Fruit fly (Drosophila melanogaster) whole organism, embryonic: ENCODE results near the gene Df31.

ENCODE experiments used
- B-H1 ChIP-seq: fragments of 200-800 bp; sonication (Bioruptor generic); IDR thresholded peaks from 3 replicates; pipeline ENCODE4 v1.3.6; 2022; ENCODE audit warnings: missing biosample characterization, missing genetic modification characterization
- Bgb ChIP-seq: fragments of 200-800 bp; sonication (Bioruptor generic); IDR thresholded peaks from 2 replicates; pipeline ENCODE4 v1.3.6; 2022; ENCODE audit warnings: missing biosample characterization, missing genetic modification characterization; ENCODE audit not compliant: partially characterized antibody
- Blimp-1 ChIP-seq: fragments of 200-800 bp; sonication (Bioruptor generic); optimal IDR thresholded peaks from 3 replicates; lab custom pipeline; 2018; ENCODE audit warnings: missing biosample characterization, missing genetic modification characterization, mild to moderate bottlenecking, moderate library complexity, missing genetic modification reagents
- CG10366 ChIP-seq: fragments of 200-800 bp; sonication (Bioruptor generic); IDR thresholded peaks from 2 replicates; pipeline ENCODE4 v1.3.6; 2022; ENCODE audit warnings: missing biosample characterization, missing genetic modification characterization
- CG10543 ChIP-seq: fragments of 200-800 bp; sonication (Bioruptor generic); optimal IDR thresholded peaks from 3 replicates; lab custom pipeline; 2017; ENCODE audit warnings: missing biosample characterization, mild to moderate bottlenecking, missing genetic modification characterization, moderate library complexity
- CG10565 ChIP-seq: fragments of 200-800 bp; sonication (Bioruptor generic); optimal IDR thresholded peaks from 3 replicates; lab custom pipeline; 2016; ENCODE audit warnings: missing biosample characterization, mild to moderate bottlenecking, missing genetic modification characterization
- CG11085 ChIP-seq: fragments of 200-800 bp; sonication (Bioruptor generic); IDR thresholded peaks from 2 replicates; pipeline ENCODE4 v1.3.6; 2022; ENCODE audit warnings: missing biosample characterization, missing genetic modification characterization
- CG13287 ChIP-seq: fragments of 200-800 bp; sonication (Bioruptor generic); IDR thresholded peaks from 2 replicates; pipeline ENCODE4 v1.3.6; 2022; ENCODE audit warnings: missing biosample characterization, missing genetic modification characterization; ENCODE audit not compliant: partially characterized antibody
- CG13424 ChIP-seq: fragments of 200-800 bp; sonication (Bioruptor generic); optimal IDR thresholded peaks from 2 replicates; lab custom pipeline; 2019; ENCODE audit warnings: missing biosample characterization, mild to moderate bottlenecking, missing genetic modification characterization, moderate library complexity
- CG15696 ChIP-seq: fragments of 200-800 bp; sonication (Bioruptor generic); optimal IDR thresholded peaks from 2 replicates; lab custom pipeline; 2019; ENCODE audit warnings: missing biosample characterization, mild to moderate bottlenecking, missing genetic modification characterization, moderate library complexity
- CG32772 ChIP-seq: fragments of 200-800 bp; sonication (Bioruptor generic); IDR thresholded peaks from 2 replicates; pipeline ENCODE4 v1.3.6; 2022; ENCODE audit warnings: missing biosample characterization, missing genetic modification characterization
- CG33213 ChIP-seq: fragments of 200-800 bp; sonication (Bioruptor generic); optimal IDR thresholded peaks from 3 replicates; lab custom pipeline; 2016; ENCODE audit warnings: missing biosample characterization, missing genetic modification characterization
- CG42726 ChIP-seq: fragments of 200-800 bp; sonication (Bioruptor generic); IDR thresholded peaks from 2 replicates; pipeline ENCODE4 v1.3.6; 2022; ENCODE audit warnings: missing biosample characterization, missing genetic modification characterization; ENCODE audit not compliant: partially characterized antibody
- CG6765 ChIP-seq: fragments of 200-800 bp; sonication (Bioruptor generic); optimal IDR thresholded peaks from 3 replicates; lab custom pipeline; 2017; ENCODE audit warnings: missing biosample characterization, mild to moderate bottlenecking, missing genetic modification characterization
- CG7556 ChIP-seq: fragments of 200-800 bp; sonication (Bioruptor generic); optimal IDR thresholded peaks from 2 replicates; lab custom pipeline; 2017; ENCODE audit warnings: missing biosample characterization, mild to moderate bottlenecking, missing genetic modification characterization
- CG8478 ChIP-seq: fragments of >200 bp; optimal IDR thresholded peaks from 2 replicates; lab custom pipeline; 2018
- Dek ChIP-seq: fragments of 200-800 bp; sonication (Bioruptor generic); optimal IDR thresholded peaks from 3 replicates; lab custom pipeline; 2019; ENCODE audit warnings: missing biosample characterization, mild to moderate bottlenecking, missing genetic modification characterization, moderate library complexity
- Drgx ChIP-seq: fragments of 200-800 bp; sonication (Bioruptor generic); IDR thresholded peaks from 2 replicates; pipeline ENCODE4 v1.3.6; 2022; ENCODE audit warnings: missing biosample characterization, missing genetic modification characterization
- Hr39 ChIP-seq: fragments of >200 bp; optimal IDR thresholded peaks from 2 replicates; lab custom pipeline; 2017
- Hsf ChIP-seq: fragments of 200-800 bp; sonication (Bioruptor generic); optimal IDR thresholded peaks from 3 replicates; lab custom pipeline; 2016; ENCODE audit warnings: missing biosample characterization, missing genetic modification characterization
- Lhr ChIP-seq: fragments of 200-800 bp; sonication (Bioruptor generic); optimal IDR thresholded peaks from 3 replicates; lab custom pipeline; 2017; ENCODE audit warnings: mild to moderate bottlenecking, missing biosample characterization, missing genetic modification reagents, missing genetic modification characterization
- Lpt ChIP-seq: fragments of >200 bp; optimal IDR thresholded peaks from 2 replicates; lab custom pipeline; 2018; ENCODE audit warnings: missing biosample characterization, missing genetic modification characterization
- Neu2 ChIP-seq: fragments of 200-800 bp; sonication (Bioruptor generic); optimal IDR thresholded peaks from 3 replicates; lab custom pipeline; 2016; ENCODE audit warnings: missing biosample characterization, missing genetic modification characterization, borderline replicate concordance
- Nf-YB ChIP-seq: fragments of 200-800 bp; sonication (Bioruptor generic); optimal IDR thresholded peaks from 3 replicates; lab custom pipeline; 2019; ENCODE audit warnings: missing biosample characterization, mild to moderate bottlenecking, missing genetic modification characterization, moderate library complexity
- aop ChIP-seq: fragments of 200-800 bp; sonication (Bioruptor generic); IDR thresholded peaks from 2 replicates; pipeline ENCODE4 v1.3.6; 2022; ENCODE audit warnings: missing biosample characterization, missing genetic modification characterization
- ash1 ChIP-seq: fragments of 200-800 bp; sonication (Bioruptor generic); optimal IDR thresholded peaks from 2 replicates; lab custom pipeline; 2018; ENCODE audit warnings: missing biosample characterization, mild to moderate bottlenecking, missing genetic modification characterization
- bcd ChIP-seq: fragments of 200-800 bp; sonication (Bioruptor generic); optimal IDR thresholded peaks from 2 replicates; lab custom pipeline; 2017; ENCODE audit warnings: missing biosample characterization, mild to moderate bottlenecking, missing genetic modification characterization
- crc ChIP-seq: fragments of 200-800 bp; sonication (Bioruptor generic); optimal IDR thresholded peaks from 2 replicates; lab custom pipeline; 2016; ENCODE audit warnings: missing biosample characterization, missing genetic modification characterization
- crp ChIP-seq, 2 experiments: fragments of 200-800 bp; sonication (Bioruptor generic); optimal IDR thresholded peaks; 2 replicates in 1 of 2; 3 replicates in 1 of 2; lab custom pipeline; 2017; ENCODE audit warnings: missing biosample characterization in 2 of 2, missing genetic modification characterization in 2 of 2, mild to moderate bottlenecking in 1 of 2, moderate library complexity in 1 of 2
- dan ChIP-seq: fragments of 200-800 bp; sonication (Bioruptor generic); IDR thresholded peaks from 2 replicates; pipeline ENCODE4 v1.3.6; 2022; ENCODE audit warnings: missing biosample characterization, missing genetic modification characterization
- dimm ChIP-seq: fragments of 200-800 bp; sonication (Bioruptor generic); IDR thresholded peaks from 2 replicates; pipeline ENCODE4 v1.3.6; 2022; ENCODE audit warnings: missing biosample characterization, missing genetic modification characterization
- dpn ChIP-seq, 2 experiments: fragments of 200-800 bp; sonication (Bioruptor generic); optimal IDR thresholded peaks; 3 replicates each; lab custom pipeline; 2016; ENCODE audit warnings: missing biosample characterization in 2 of 2, missing genetic modification characterization in 2 of 2
- gce ChIP-seq: fragments of 200-800 bp; sonication (Bioruptor generic); IDR thresholded peaks from 3 replicates; pipeline ENCODE4 v1.3.6; 2022; ENCODE audit warnings: missing biosample characterization, missing genetic modification characterization
- grn ChIP-seq: fragments of 200-800 bp; sonication (Bioruptor generic); optimal IDR thresholded peaks from 3 replicates; lab custom pipeline; 2017; ENCODE audit warnings: missing biosample characterization, missing genetic modification characterization
- gt ChIP-seq: fragments of 200-800 bp; sonication (Bioruptor generic); IDR thresholded peaks from 2 replicates; pipeline ENCODE4 v1.3.6; 2022; ENCODE audit warnings: missing biosample characterization, missing genetic modification characterization
- jumu ChIP-seq: fragments of 200-800 bp; sonication (Bioruptor generic); optimal IDR thresholded peaks from 3 replicates; lab custom pipeline; 2016; ENCODE audit warnings: missing biosample characterization, missing genetic modification characterization
- pfk ChIP-seq: fragments of 200-800 bp; sonication (Bioruptor generic); optimal IDR thresholded peaks from 2 replicates; lab custom pipeline; 2018; ENCODE audit warnings: missing biosample characterization, mild to moderate bottlenecking, missing genetic modification characterization, moderate library complexity
- pnt ChIP-seq: fragments of 200-800 bp; sonication (Bioruptor generic); optimal IDR thresholded peaks from 3 replicates; lab custom pipeline; 2016; ENCODE audit warnings: missing biosample characterization, missing genetic modification characterization
- psq ChIP-seq: fragments of 200-800 bp; sonication (Bioruptor generic); optimal IDR thresholded peaks from 2 replicates; lab custom pipeline; 2017; ENCODE audit warnings: missing biosample characterization, missing genetic modification characterization
- sd ChIP-seq: fragments of 200-800 bp; sonication (Bioruptor generic); optimal IDR thresholded peaks from 3 replicates; lab custom pipeline; 2018; ENCODE audit warnings: missing biosample characterization, mild to moderate bottlenecking, missing genetic modification characterization, moderate library complexity
- slbo ChIP-seq: fragments of 200-800 bp; sonication (Bioruptor generic); IDR thresholded peaks from 2 replicates; pipeline ENCODE4 v1.3.6; 2022; ENCODE audit warnings: missing biosample characterization, missing genetic modification characterization
- ssp ChIP-seq: fragments of 200-800 bp; sonication (Bioruptor generic); IDR thresholded peaks from 2 replicates; pipeline ENCODE4 v1.3.6; 2022; ENCODE audit warnings: missing biosample characterization, missing genetic modification characterization
- sug ChIP-seq: fragments of 200-800 bp; optimal IDR thresholded peaks from 2 replicates; lab custom pipeline; 2019; ENCODE audit warnings: missing biosample characterization, mild to moderate bottlenecking, missing genetic modification characterization, moderate library complexity
- tio ChIP-seq: fragments of 200-800 bp; sonication (Bioruptor generic); optimal IDR thresholded peaks from 2 replicates; lab custom pipeline; 2017; ENCODE audit warnings: missing biosample characterization, missing genetic modification characterization, inconsistent platforms
- tup ChIP-seq: fragments of 200-800 bp; sonication (Bioruptor generic); optimal IDR thresholded peaks from 2 replicates; lab custom pipeline; 2016; ENCODE audit warnings: missing biosample characterization, mild to moderate bottlenecking, missing genetic modification characterization, moderate library complexity
- usp ChIP-seq: fragments of >200 bp; optimal IDR thresholded peaks from 2 replicates; lab custom pipeline; 2017; ENCODE audit warnings: missing biosample characterization, missing genetic modification characterization
- vfl ChIP-seq: fragments of 200-800 bp; sonication (Bioruptor generic); optimal IDR thresholded peaks from 2 replicates; lab custom pipeline; 2016; ENCODE audit warnings: missing biosample characterization, missing genetic modification characterization
- zf30C ChIP-seq: fragments of 200-800 bp; sonication (Bioruptor generic); optimal IDR thresholded peaks from 3 replicates; lab custom pipeline; 2018; ENCODE audit warnings: missing biosample characterization, mild to moderate bottlenecking, missing genetic modification characterization

Gene Df31

dm6 chr2L:21623685-21624471, 5.9 kb downstream of the Df31 start, which contains the start of gene CG2201 (continued):
- TF ChIP-seq CG10366 (GFP tag; lab: Robert Waterston, UW) (peak; percentile 43; the same call in 1 of the 2 replicates), usp (no peak), dan (GFP tag; lab: Robert Waterston, UW) (no peak), CG15696 (tag; lab: Kevin White, UChicago) (peak; percentile 9), CG42726 (GFP tag; lab: Robert Waterston, UW) (no peak), CG6765 (GFP tag; lab: Kevin White, UChicago) (peak; percentile 68), CG10565 (no peak), dpn (GFP tag; optimal IDR thresholded peaks at IDR 0.05; lab: Kevin White, UChicago) (peak in 1 of 2 experiments; percentile 32), Hsf (peak; percentile 25), pfk (GFP tag; lab: Kevin White, UChicago) (no peak), sug (tag; lab: Kevin White, UChicago) (no peak), Blimp-1 (GFP tag; lab: Kevin White, UChicago) (peak; percentile 43), pnt (no peak), aop (GFP tag; lab: Robert Waterston, UW) (no peak), vfl (GFP tag; lab: Kevin White, UChicago) (no peak), ash1 (GFP tag; lab: Kevin White, UChicago) (no peak), CG32772 (GFP tag; lab: Robert Waterston, UW) (peak; percentile 15; the same call in 1 of the 2 replicates), CG8478 (no peak), tup (GFP tag; lab: Kevin White, UChicago) (no peak), CG11085 (GFP tag; lab: Robert Waterston, UW) (no peak), crp (GFP tag; optimal IDR thresholded peaks at IDR 0.05; lab: Kevin White, UChicago) (peak in 1 of 2 experiments; percentile 5), gt (GFP tag; lab: Robert Waterston, UW) (no peak), Dek (tag; lab: Kevin White, UChicago) (peak; percentile 1)

- TF ChIP-seq jumu (no peak), crc (no peak), Lhr (no peak), zf30C (GFP tag; lab: Kevin White, UChicago) (no peak), Nf-YB (no peak), Lpt (GFP tag; lab: Kevin White, UChicago) (no peak), psq (GFP tag; lab: Kevin White, UChicago) (no peak), tio (GFP tag; lab: Kevin White, UChicago) (no peak), dimm (no peak), Neu2 (GFP tag; lab: Kevin White, UChicago) (no peak), CG7556 (GFP tag; lab: Kevin White, UChicago) (no peak), ssp (GFP tag; lab: Robert Waterston, UW) (no peak), CG13424 (tag; lab: Kevin White, UChicago) (no peak), bcd (GFP tag; lab: Kevin White, UChicago) (no peak), sd (tag; lab: Kevin White, UChicago) (peak; percentile 91), Bgb (GFP tag; lab: Robert Waterston, UW) (no peak), CG33213 (GFP tag; lab: Kevin White, UChicago) (no peak), gce (GFP tag; lab: Robert Waterston, UW) (no peak), slbo (GFP tag; lab: Robert Waterston, UW) (no peak), CG10543 (no peak), B-H1 (no peak), Hr39 (lab: Kevin White, UChicago) (no peak), grn (GFP tag; lab: Kevin White, UChicago) (peak; percentile 84), Drgx (GFP tag; lab: Robert Waterston, UW) (no peak), CG13287 (0 out of 2 replicates have a peak, but pooled peaks have one; percentile 6)
These were observed 6.7 kb downstream of the Df31 start for dm6 chr2L:21622709-21623684.
